Worm (Caenorhabditis elegans): ENCODE measurements around the gene BE10.5.

BE10.5 gene

DNA sequence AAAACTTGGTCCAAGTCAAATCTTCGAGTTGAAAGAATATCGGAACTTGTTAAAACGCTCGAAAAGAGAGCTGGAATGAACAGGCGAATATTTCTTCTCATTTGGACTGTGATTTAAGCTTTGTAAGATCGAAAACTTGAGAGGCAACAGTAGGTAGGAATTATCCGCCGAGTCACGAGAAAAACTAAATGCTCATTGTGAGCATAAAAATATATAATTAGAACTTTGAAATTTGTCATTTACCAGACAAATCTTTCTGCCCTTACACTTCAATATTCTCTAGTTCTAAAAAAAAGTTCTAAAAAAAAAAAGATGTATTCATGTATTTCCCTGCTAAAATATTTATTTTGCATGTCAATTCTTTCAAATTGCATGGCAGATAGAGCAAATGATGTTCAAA lies 42.4 kb downstream of the BE10.5 start, which contains the start of the genes irld-19 and irld-61:
irld-19 (minus strand) TSS at position 101 of the 400 bp plus-strand sequence.
irld-61 (plus strand) TSS at position 313 of the 400 bp plus-strand sequence.
- TF ChIP-seq lir-3 (tag; optimal IDR thresholded peaks at IDR 0.05; ENCODE audit: poor library complexity) (no peak), alr-1 (tag; optimal IDR thresholded peaks at IDR 0.05; ENCODE audit: borderline replicate concordance) (no peak), hlh-17 (GFP tag; optimal IDR thresholded peaks at IDR 0.05; ENCODE audit: borderline replicate concordance) (no peak), lin-14 (GFP tag; optimal IDR thresholded peaks at IDR 0.05) (no peak), ceh-8 (GFP tag; optimal IDR thresholded peaks at IDR 0.05) (no peak), grh-1 (GFP tag; IDR thresholded peaks at IDR 0.05) (no peak), tbx-2 (tag; optimal IDR thresholded peaks at IDR 0.05) (no peak), tlp-1 (tag; optimal IDR thresholded peaks at IDR 0.05) (no peak), ama-1 (optimal IDR thresholded peaks at IDR 0.05) (no peak), ceh-88 (GFP tag; IDR thresholded peaks at IDR 0.05) (no peak), ztf-4 (tag; optimal IDR thresholded peaks at IDR 0.05) (no peak), efl-3 (GFP tag; optimal IDR thresholded peaks at IDR 0.05) (no peak), nhr-90 (tag; optimal IDR thresholded peaks at IDR 0.05; ENCODE audit: poor library complexity) (no peak), fos-1 (tag; optimal IDR thresholded peaks at IDR 0.05) (no peak), lin-39 (tag; optimal IDR thresholded peaks at IDR 0.05) (no peak), lin-35 (GFP tag; optimal IDR thresholded peaks at IDR 0.05) (no peak)

DNA sequence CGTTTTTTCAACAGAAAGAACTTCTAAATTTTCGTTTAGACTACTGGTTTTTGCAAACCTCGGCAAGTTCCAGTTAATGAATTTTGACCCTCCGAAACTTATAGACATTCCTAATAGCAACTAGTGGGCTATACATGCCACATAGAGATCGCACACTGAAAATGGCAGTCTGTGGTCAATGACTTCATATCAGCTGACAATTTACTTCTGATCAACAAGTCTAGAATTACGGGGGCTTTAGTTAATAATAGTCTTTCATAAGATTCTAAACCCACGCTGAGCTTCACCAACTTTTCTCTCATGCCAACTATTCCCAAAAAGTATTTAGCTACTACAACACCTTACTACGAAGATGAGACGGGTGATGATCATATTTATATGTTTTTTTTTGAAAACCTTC lies 49.2 kb downstream of the BE10.5 start, which contains the start of gene srw-9:
srw-9 (plus strand) TSS at position 301 of the 400 bp plus-strand sequence.
- TF ChIP-seq isw-1 (GFP tag; IDR thresholded peaks at IDR 0.05) (no peak), C16A3.4 (tag; optimal IDR thresholded peaks at IDR 0.05) (no peak), nhr-12 (tag; optimal IDR thresholded peaks at IDR 0.05) (no peak), unc-98 (GFP tag; IDR thresholded peaks at IDR 0.05) (no peak), jun-1 (tag; optimal IDR thresholded peaks at IDR 0.05) (no peak), efl-3 (GFP tag; optimal IDR thresholded peaks at IDR 0.05) (no peak), nhr-11 (tag; optimal IDR thresholded peaks at IDR 0.05) (no peak), lsy-2 (tag; optimal IDR thresholded peaks at IDR 0.05) (no peak), vab-15 (tag; optimal IDR thresholded peaks at IDR 0.05) (no peak), efl-1 (optimal IDR thresholded peaks at IDR 0.05) (no peak), efl-1 (GFP tag; optimal IDR thresholded peaks at IDR 0.05 in 1 of 2) (no peak), nhr-90 (tag; optimal IDR thresholded peaks at IDR 0.05; ENCODE audit: poor library complexity) (no peak), C04F5.9 (tag; optimal IDR thresholded peaks at IDR 0.05) (no peak), lin-14 (GFP tag; optimal IDR thresholded peaks at IDR 0.05) (no peak), unc-130 (tag; optimal IDR thresholded peaks at IDR 0.05) (no peak), elt-3 (tag; optimal IDR thresholded peaks at IDR 0.05) (no peak), rnt-1 (tag; optimal IDR thresholded peaks at IDR 0.05) (no peak), lin-35 (GFP tag; optimal IDR thresholded peaks at IDR 0.05) (no peak)

All from whole organism, L1 larva.